Worm (Caenorhabditis elegans): ENCODE results near the gene E04F6.8.

E04F6.8 gene

ce11 chrII:7200051-7200599, 11.1 kb downstream of the E04F6.8 start, which contains the start of gene pcrg-1 (continued):
- peak; percentile 93 for TF ChIP-seq arid-1 (GFP tag; conservative IDR thresholded peaks at IDR 0.05)
- TF ChIP-seq cey-2 (tag; optimal IDR thresholded peaks at IDR 0.05; ENCODE audit: borderline replicate concordance, insufficient read depth): no peak
- TF ChIP-seq ceh-32 (tag; optimal IDR thresholded peaks at IDR 0.05; ENCODE audit: poor library complexity): no peak
- TF ChIP-seq mdl-1 (tag; optimal IDR thresholded peaks at IDR 0.05): no peak
- TF ChIP-seq Y5F2A.4 (GFP tag; optimal IDR thresholded peaks at IDR 0.05): peak; percentile 82
- TF ChIP-seq duxl-1 (tag; optimal IDR thresholded peaks at IDR 0.05; ENCODE audit: poor library complexity): no peak
- TF ChIP-seq daf-19 (GFP tag; conservative IDR thresholded peaks at IDR 0.05): peak; percentile 63; the same call in 1 of the 2 replicates
- TF ChIP-seq ceh-62 (tag; optimal IDR thresholded peaks at IDR 0.05): no peak
- peak; percentile 95 for TF ChIP-seq F26F4.8 (GFP tag; conservative IDR thresholded peaks at IDR 0.05)
- no peak for TF ChIP-seq fos-1 (tag; optimal IDR thresholded peaks at IDR 0.05)
- peak; percentile 80 for TF ChIP-seq mdt-29 (GFP tag; IDR thresholded peaks at IDR 0.05)
- TF ChIP-seq Y48G9A.11 (GFP tag; IDR thresholded peaks at IDR 0.05): peak; percentile 84
- TF ChIP-seq php-3 (GFP tag; IDR thresholded peaks at IDR 0.05): peak; percentile 84
- TF ChIP-seq unc-62 (GFP tag; optimal IDR thresholded peaks at IDR 0.05 in 1 of 2): peak in 1 of 2 experiments; percentile 81
- no peak for TF ChIP-seq unc-62 (tag; optimal IDR thresholded peaks at IDR 0.05)
- no peak for TF ChIP-seq tag-97 (GFP tag; IDR thresholded peaks at IDR 0.05)
- TF ChIP-seq lin-39 (tag; optimal IDR thresholded peaks at IDR 0.05): no peak
- TF ChIP-seq nhr-28 (tag; optimal IDR thresholded peaks at IDR 0.05): no peak
- TF ChIP-seq daf-12 (tag; optimal IDR thresholded peaks at IDR 0.05): no peak
- no peak for TF ChIP-seq nhr-237 (tag; optimal IDR thresholded peaks at IDR 0.05)
- TF ChIP-seq R02D3.7 (tag; optimal IDR thresholded peaks at IDR 0.05): no peak
- TF ChIP-seq nhr-42 (GFP tag; IDR thresholded peaks at IDR 0.05): peak; percentile 84
- peak; percentile 93 for TF ChIP-seq vab-7 (GFP tag; IDR thresholded peaks at IDR 0.05)
- TF ChIP-seq attf-4 (tag; optimal IDR thresholded peaks at IDR 0.05): no peak
- peak; percentile 12 to 56 for TF ChIP-seq hif-1 (tag; optimal IDR thresholded peaks at IDR 0.05)
- TF ChIP-seq egl-43 (GFP tag; IDR thresholded peaks at IDR 0.05): peak; percentile 97
- peak; percentile 89 for TF ChIP-seq lim-7 (GFP tag; IDR thresholded peaks at IDR 0.05)
- TF ChIP-seq set-16 (GFP tag; IDR thresholded peaks at IDR 0.05): no peak; the same call in none of the 2 replicates
- peak; percentile 89 for TF ChIP-seq nhr-41 (GFP tag; IDR thresholded peaks at IDR 0.05)
- no peak for TF ChIP-seq egl-27 (tag; optimal IDR thresholded peaks at IDR 0.05)
- TF ChIP-seq dmd-6 (GFP tag; IDR thresholded peaks at IDR 0.05): peak; percentile 55
- TF ChIP-seq hmg-1.1 (GFP tag; IDR thresholded peaks at IDR 0.05): peak; percentile 97
- peak; percentile 76 for TF ChIP-seq nhr-111 (GFP tag; optimal IDR thresholded peaks at IDR 0.05)
- peak; percentile 73 for TF ChIP-seq mes-2 (tag; optimal IDR thresholded peaks at IDR 0.05; ENCODE audit: poor library complexity, severe bottlenecking)
- peak; percentile 50 for TF ChIP-seq dpl-1 (GFP tag; optimal IDR thresholded peaks at IDR 0.05)
- TF ChIP-seq ces-1 (GFP tag; optimal IDR thresholded peaks at IDR 0.05): no peak
- peak; percentile 76 for TF ChIP-seq ctbp-1 (GFP tag; IDR thresholded peaks at IDR 0.05)

- TF ChIP-seq Y105C5A.15 (GFP tag; IDR thresholded peaks at IDR 0.05) (no peak), lim-7 (GFP tag; IDR thresholded peaks at IDR 0.05) (no peak), nhr-28 (tag; optimal IDR thresholded peaks at IDR 0.05) (peak; percentile 87), aha-1 (tag) (peak; percentile 30)
Measured at ce11 chrII:7199308-7199707, 11.9 kb downstream of the E04F6.8 start, which contains the start of gene E04F6.6. Gene E04F6.6 (minus strand): TSS chrII:7199565.

All from whole organism, L4 larva.